Worm (Caenorhabditis elegans): ENCODE data around the gene T08D2.5.

ce11 chrX:147824-148223 lies 29.4 kb upstream of the T08D2.5 start, which contains the start of gene Y73B3A.11:
- TF ChIP-seq lin-13 (GFP tag; optimal IDR thresholded peaks at IDR 0.05), result no peak
- TF ChIP-seq C16A3.4 (tag; optimal IDR thresholded peaks at IDR 0.05), result no peak
- no peak for TF ChIP-seq ztf-11 (tag; optimal IDR thresholded peaks at IDR 0.05)
- no peak for TF ChIP-seq egl-13 (tag; optimal IDR thresholded peaks at IDR 0.05)
- TF ChIP-seq unc-62 (GFP tag; optimal IDR thresholded peaks at IDR 0.05), result no peak
- TF ChIP-seq hlh-17 (GFP tag; optimal IDR thresholded peaks at IDR 0.05; ENCODE audit: borderline replicate concordance), result no peak
- no peak for TF ChIP-seq lin-15B (tag; optimal IDR thresholded peaks at IDR 0.05)
- no peak for TF ChIP-seq tlp-1 (tag; optimal IDR thresholded peaks at IDR 0.05)
- TF ChIP-seq C34B4.2 (tag; optimal IDR thresholded peaks at IDR 0.05), result no peak
- TF ChIP-seq sptf-1 (tag; optimal IDR thresholded peaks at IDR 0.05), result no peak
- TF ChIP-seq ama-1 (optimal IDR thresholded peaks at IDR 0.05), result no peak
- TF ChIP-seq mdl-1 (tag; optimal IDR thresholded peaks at IDR 0.05), result no peak
- TF ChIP-seq aha-1 (tag; optimal IDR thresholded peaks at IDR 0.05), result no peak
